Worm (Caenorhabditis elegans) whole organism, L4/young adult: ENCODE data around the gene nuc-1.

Experiments
- W03F9.2 ChIP-seq: fragments of 150-350 bp; optimal IDR thresholded peaks from 2 replicates; lab custom pipeline; 2014; ENCODE audit warnings: missing biosample characterization, missing genetic modification characterization
- dao-5 ChIP-seq: sonication (generic microtip); optimal IDR thresholded peaks from 2 replicates; lab custom pipeline; 2016; ENCODE audit warnings: missing genotype, missing genetic modification characterization, moderate library complexity, missing compliant biosample characterization
- him-1 ChIP-seq: sonication (generic microtip); optimal IDR thresholded peaks from 2 replicates; lab custom pipeline; 2016; ENCODE audit warnings: missing genotype, missing genetic modification reagents, missing genetic modification characterization, missing compliant biosample characterization

The nuc-1 gene

ce11 chrX:9523118-9523517, 16.6 kb upstream of the nuc-1 start, which contains the start of gene C07B5.3:
Gene C07B5.3, minus strand, starts transcription at chrX:9523218.
- TF ChIP-seq W03F9.2 (tag; lab: Kevin White, UChicago) (no peak), him-1 (no peak), dao-5 (tag; lab: Kevin White, UChicago) (no peak)

DNA sequence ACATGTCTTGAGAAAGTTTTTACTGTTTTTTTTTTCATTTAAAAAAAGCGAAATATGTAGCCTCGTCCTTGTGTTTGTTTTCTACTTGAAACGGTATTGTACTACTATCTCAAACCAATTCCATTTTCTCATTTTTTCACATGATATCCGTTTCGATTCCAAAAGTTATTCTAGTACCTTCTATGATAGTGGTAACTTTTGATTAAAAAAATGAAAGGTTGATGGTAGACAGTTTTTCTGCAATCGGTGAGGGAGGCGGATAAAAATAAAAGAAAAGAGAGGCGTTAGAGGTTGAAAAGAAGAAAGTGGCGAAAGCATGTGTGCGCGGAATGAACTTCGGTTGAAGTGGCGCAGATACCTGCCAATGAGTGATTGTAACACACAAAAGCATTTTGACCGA, 11.8 kb upstream of the nuc-1 start:
- TF ChIP-seq dao-5 (tag; lab: Kevin White, UChicago) (no peak), W03F9.2 (tag; lab: Kevin White, UChicago) (no peak), him-1 (no peak)

DNA sequence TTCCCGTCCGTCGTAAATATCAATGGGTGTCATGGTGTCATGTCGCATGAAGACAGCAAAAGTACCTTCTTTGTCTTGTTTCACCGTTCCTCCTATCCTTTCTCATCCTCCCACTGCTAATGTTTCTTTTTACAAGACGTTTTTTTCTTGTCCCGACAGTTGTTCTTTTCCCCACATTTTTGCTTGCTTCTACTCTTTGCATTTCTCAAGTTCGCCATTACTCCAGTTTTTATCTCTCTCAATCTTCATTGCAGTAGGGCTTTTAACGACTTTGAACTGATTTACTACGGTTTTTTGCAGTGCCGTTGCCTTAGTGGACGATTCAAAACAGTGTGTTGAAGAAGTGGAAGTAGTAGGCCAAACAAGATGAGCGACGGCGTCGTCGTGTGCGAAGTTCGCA, 10.3 kb upstream of the nuc-1 start, which contains the start of gene C07B5.4:
Gene C07B5.4 (plus strand): TSS at position 301 of the 400 bp plus-strand sequence.
- TF ChIP-seq dao-5 (tag; lab: Kevin White, UChicago) (no peak), him-1 (no peak), W03F9.2 (tag; lab: Kevin White, UChicago) (no peak)

ce11 chrX:9531640-9532039, 8.1 kb upstream of the nuc-1 start:
- TF ChIP-seq W03F9.2 (tag; lab: Kevin White, UChicago) (no peak), him-1 (no peak), dao-5 (tag; lab: Kevin White, UChicago) (no peak)

- no peak for TF ChIP-seq him-1
- no peak for TF ChIP-seq dao-5 (tag; lab: Kevin White, UChicago)
- no peak for TF ChIP-seq W03F9.2 (tag; lab: Kevin White, UChicago)
These were observed 3.7 kb upstream of the nuc-1 start for ce11 chrX:9536008-9536407.

- TF ChIP-seq dao-5 (tag; lab: Kevin White, UChicago): no peak
- no peak for TF ChIP-seq him-1
- TF ChIP-seq W03F9.2 (tag; lab: Kevin White, UChicago): no peak
These were observed 3.0 kb upstream of the nuc-1 start, which contains the start of gene C07B5.8 for ce11 chrX:9536665-9537064. Gene C07B5.8, minus strand, starts transcription at chrX:9536765.

DNA sequence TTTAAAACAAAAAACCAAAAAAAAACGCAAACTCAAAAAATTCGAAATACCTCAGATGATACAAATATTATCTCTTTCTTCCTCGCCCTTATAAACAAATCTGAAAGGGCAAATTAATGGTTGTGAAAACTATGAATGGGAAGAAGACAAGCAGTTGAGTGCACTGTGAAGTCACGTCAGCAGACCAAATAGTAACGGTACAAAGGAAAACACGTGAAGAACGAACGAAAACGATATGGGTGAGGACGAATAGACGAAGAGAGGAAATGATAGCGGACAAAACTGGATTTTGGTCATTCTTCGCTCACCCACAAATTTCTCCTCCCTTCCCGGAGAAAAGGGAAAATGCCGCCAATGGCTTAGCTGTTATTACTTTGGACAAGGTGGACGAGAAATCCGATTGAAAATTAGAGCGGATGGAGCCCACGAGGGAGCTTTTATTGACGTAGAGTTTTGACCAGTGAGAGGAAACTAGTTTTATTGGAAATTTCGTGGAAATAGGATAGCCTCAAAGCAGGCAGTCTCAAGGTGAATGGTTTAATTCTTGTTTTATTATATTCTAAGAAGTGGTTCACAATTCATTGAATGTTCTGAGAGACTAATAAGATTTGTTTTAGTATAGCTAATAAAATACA, 2.0 kb upstream of the nuc-1 start:
- TF ChIP-seq W03F9.2 (tag; lab: Kevin White, UChicago): no peak
- TF ChIP-seq dao-5 (tag; lab: Kevin White, UChicago): no peak
- no peak for TF ChIP-seq him-1

ce11 chrX:9540464-9540863, 759 bp downstream of the nuc-1 start:
- TF ChIP-seq him-1: no peak
- TF ChIP-seq dao-5 (tag; lab: Kevin White, UChicago): no peak
- TF ChIP-seq W03F9.2 (tag; lab: Kevin White, UChicago): no peak

DNA sequence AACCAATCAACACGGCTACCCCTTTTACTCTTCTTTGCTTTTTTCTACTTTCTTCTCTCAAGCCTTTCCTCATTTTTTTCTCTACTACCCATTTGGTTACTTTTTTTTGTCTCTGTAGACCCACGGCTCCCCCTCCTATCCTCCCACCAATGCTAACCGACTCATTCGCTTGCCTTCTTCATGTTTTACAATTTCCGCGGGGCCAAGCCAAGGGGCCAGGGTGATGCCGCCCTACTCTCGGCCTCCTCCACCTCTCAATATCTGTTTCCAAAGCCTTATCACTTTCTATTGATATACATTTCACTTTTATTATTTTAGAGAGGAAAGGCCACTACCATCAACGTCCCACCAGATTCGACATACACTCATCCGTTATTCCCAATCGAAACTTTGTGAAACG, 3.6 kb downstream of the nuc-1 start, which contains the start of gene F49E2.5:
Gene F49E2.5 (plus strand): TSS at position 301 of the 400 bp plus-strand sequence.
- TF ChIP-seq W03F9.2 (tag; lab: Kevin White, UChicago): no peak
- no peak for TF ChIP-seq dao-5 (tag; lab: Kevin White, UChicago)
- TF ChIP-seq him-1: no peak

- no peak for TF ChIP-seq dao-5 (tag; lab: Kevin White, UChicago)
- no peak for TF ChIP-seq W03F9.2 (tag; lab: Kevin White, UChicago)
- TF ChIP-seq him-1: no peak
These were observed 4.7 kb downstream of the nuc-1 start for ce11 chrX:9544405-9544804.

DNA sequence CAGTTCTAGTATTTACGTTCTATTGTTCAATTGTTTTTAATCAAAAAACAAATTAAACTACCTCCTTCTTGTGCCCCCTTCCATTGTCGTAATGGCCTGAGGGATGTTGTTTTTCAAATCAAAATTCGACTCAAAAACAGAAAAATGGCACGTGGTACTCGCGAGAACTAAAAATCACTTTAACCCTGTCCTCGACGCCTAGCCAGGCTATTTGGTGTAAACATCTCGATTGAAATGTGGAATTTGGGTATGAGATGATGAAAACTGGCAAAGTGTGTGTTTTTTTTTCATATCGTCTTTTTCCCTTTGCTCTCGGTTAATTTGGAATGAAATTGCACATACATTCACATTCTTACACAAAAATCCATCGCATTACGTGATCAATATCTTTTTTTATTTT, 6.9 kb downstream of the nuc-1 start:
- TF ChIP-seq him-1: no peak
- TF ChIP-seq dao-5 (tag; lab: Kevin White, UChicago): no peak
- no peak for TF ChIP-seq W03F9.2 (tag; lab: Kevin White, UChicago)

DNA sequence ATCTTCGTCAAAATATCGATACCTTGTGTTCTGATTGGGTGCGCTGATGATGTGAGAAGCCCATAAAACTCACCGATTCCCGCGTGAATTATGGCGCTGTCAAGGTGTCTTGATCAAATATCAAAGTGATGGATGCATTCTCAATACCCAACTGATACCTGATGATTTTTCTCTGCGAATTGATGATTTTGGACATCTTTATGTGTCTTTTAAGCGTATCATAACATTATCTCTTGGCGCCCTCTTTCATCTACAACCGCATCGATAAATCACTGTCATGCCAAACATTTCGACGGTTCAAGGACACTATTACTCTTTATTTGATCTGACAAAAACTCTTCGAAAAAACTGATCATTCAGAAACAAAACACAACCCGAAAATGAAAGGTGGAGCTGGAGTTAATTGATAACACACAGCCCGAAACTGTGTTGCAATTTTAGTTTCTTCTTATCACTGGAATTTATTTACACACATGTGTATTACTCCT, 7.6 kb downstream of the nuc-1 start:
- TF ChIP-seq him-1: no peak
- no peak for TF ChIP-seq dao-5 (tag; lab: Kevin White, UChicago)
- no peak for TF ChIP-seq W03F9.2 (tag; lab: Kevin White, UChicago)

DNA sequence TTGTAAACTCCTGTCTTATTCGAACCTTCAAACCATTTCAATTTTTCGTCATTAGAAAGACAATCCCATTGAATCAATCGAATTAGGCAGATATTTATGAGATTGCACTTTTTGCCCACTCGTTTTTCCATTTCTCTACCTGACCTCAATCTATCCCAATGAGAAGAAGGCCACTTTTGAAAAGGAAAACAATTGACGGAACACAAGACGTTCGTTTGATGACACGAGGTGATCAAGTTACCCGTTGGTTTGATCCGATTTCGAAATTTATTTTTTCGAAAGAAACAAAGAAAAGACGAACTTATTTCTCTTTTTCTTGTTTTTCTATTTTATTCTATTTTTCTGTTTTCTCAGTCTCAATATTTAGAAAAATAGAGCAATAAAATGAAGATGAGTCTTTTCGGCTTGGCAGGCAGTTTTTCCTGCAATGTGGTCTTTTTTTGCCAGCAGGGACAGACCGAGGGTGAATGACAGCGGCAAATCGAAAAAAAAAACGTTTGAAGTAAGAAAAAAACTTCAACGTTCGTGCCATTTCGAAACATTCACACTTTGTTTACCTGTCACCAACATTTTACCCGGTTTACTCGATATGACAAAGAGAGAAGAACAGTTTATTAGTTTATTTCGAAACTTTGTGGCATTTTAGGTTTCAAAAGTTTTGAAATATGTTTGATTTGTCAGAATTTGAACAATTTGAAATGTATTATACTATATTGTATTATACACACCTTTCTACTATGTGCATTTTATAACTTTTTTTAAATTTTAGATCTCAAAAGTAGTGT, 8.5 kb downstream of the nuc-1 start:
- TF ChIP-seq W03F9.2 (tag; lab: Kevin White, UChicago): no peak
- TF ChIP-seq dao-5 (tag; lab: Kevin White, UChicago): no peak
- TF ChIP-seq him-1: no peak

- TF ChIP-seq W03F9.2 (tag; lab: Kevin White, UChicago) (no peak), him-1 (no peak), dao-5 (tag; lab: Kevin White, UChicago) (no peak)
These were observed 9.2 kb downstream of the nuc-1 start for ce11 chrX:9548890-9549289.
